Worm (Caenorhabditis elegans) whole organism, midembryonic: Measurements from ENCODE around the gene clec-180.

Experiments used
- cog-1 ChIP-seq: sonication (generic microtip); optimal IDR thresholded peaks from 2 replicates; lab custom pipeline; 2016; ENCODE audit warnings: missing genetic modification characterization, missing compliant biosample characterization
- flt-1 ChIP-seq: fragments of 200-800 bp; sonication (Bioruptor generic); IDR thresholded peaks from 2 replicates; pipeline ENCODE4 v1.3.6; 2022; ENCODE audit warnings: missing genetic modification characterization, missing compliant biosample characterization
- klf-2 ChIP-seq: fragments of 200-800 bp; sonication (Bioruptor generic); conservative IDR thresholded peaks from 2 replicates; pipeline ENCODE4 v1.3.6; 2022; ENCODE audit warnings: missing genetic modification reagents, missing genetic modification characterization, missing compliant biosample characterization
- med-1 ChIP-seq: sonication (generic microtip); optimal IDR thresholded peaks from 2 replicates; lab custom pipeline; 2017; ENCODE audit warnings: missing genetic modification characterization, mild to moderate bottlenecking, missing compliant biosample characterization, antibody characterized with exemption, missing genetic modification reagents; ENCODE audit not compliant: insufficient read depth
- ref-1 ChIP-seq: fragments of 200-800 bp; sonication (Bioruptor generic); conservative IDR thresholded peaks from 2 replicates; pipeline ENCODE4 v1.3.6; 2022; ENCODE audit warnings: missing genetic modification reagents, missing genetic modification characterization, missing compliant biosample characterization
- tab-1 ChIP-seq: fragments of 200-800 bp; sonication (Bioruptor generic); IDR thresholded peaks from 2 replicates; pipeline ENCODE4 v1.3.6; 2022; ENCODE audit warnings: missing genetic modification characterization, missing compliant biosample characterization
- ztf-29 ChIP-seq: fragments of 200-800 bp; sonication (Bioruptor generic); IDR thresholded peaks from 2 replicates; pipeline ENCODE4 v1.3.6; 2022; ENCODE audit warnings: missing genetic modification reagents, missing genetic modification characterization, missing compliant biosample characterization

- TF ChIP-seq klf-2 (GFP tag; lab: Robert Waterston, UW) (no peak), flt-1 (no peak), cog-1 (tag; lab: Kevin White, UChicago) (no peak), med-1 (no peak), ref-1 (no peak), tab-1 (GFP tag; lab: Robert Waterston, UW) (no peak), ztf-29 (no peak)
Observed at ce11 chrIV:7612523-7612922, 43.8 kb downstream of the clec-180 start.
